Fruit fly (Drosophila melanogaster) whole organism, embryonic: ENCODE data around the gene Ntf-2r.
A peak's percentile ranks its signal among the peaks of the same experiment; 100 is the strongest.

Experiments
- CG10209 ChIP-seq: fragments of 200-800 bp; sonication (Bioruptor generic); optimal IDR thresholded peaks from 3 replicates; lab custom pipeline; 2017; ENCODE audit warnings: missing biosample characterization, mild to moderate bottlenecking, missing genetic modification characterization, missing genetic modification reagents
- CG11456 ChIP-seq: fragments of 200-800 bp; sonication (Bioruptor generic); IDR thresholded peaks from 3 replicates; pipeline ENCODE4 v1.3.6; 2022; ENCODE audit warnings: missing biosample characterization, missing genetic modification characterization
- CG18764 ChIP-seq: fragments of 200-800 bp; sonication (Bioruptor generic); optimal IDR thresholded peaks from 3 replicates; lab custom pipeline; 2016; ENCODE audit warnings: missing biosample characterization, missing genetic modification characterization
- CG7556 ChIP-seq: fragments of 200-800 bp; sonication (Bioruptor generic); optimal IDR thresholded peaks from 2 replicates; lab custom pipeline; 2017; ENCODE audit warnings: missing biosample characterization, mild to moderate bottlenecking, missing genetic modification characterization
- Deaf1 ChIP-seq: fragments of 200-800 bp; optimal IDR thresholded peaks from 3 replicates; lab custom pipeline; 2019; ENCODE audit warnings: missing biosample characterization, mild to moderate bottlenecking, missing genetic modification characterization, moderate library complexity
- HHEX ChIP-seq: fragments of 200-800 bp; sonication (Bioruptor generic); optimal IDR thresholded peaks from 3 replicates; lab custom pipeline; 2017; ENCODE audit warnings: missing biosample characterization, mild to moderate bottlenecking, missing genetic modification characterization, missing genetic modification reagents
- Sin3A ChIP-seq: fragments of >200 bp; optimal IDR thresholded peaks from 2 replicates; lab custom pipeline; 2018
- al ChIP-seq: fragments of 200-800 bp; sonication (Bioruptor generic); IDR thresholded peaks from 2 replicates; pipeline ENCODE4 v1.3.6; 2022; ENCODE audit warnings: missing biosample characterization, missing genetic modification characterization
- aop ChIP-seq: fragments of 200-800 bp; sonication (Bioruptor generic); IDR thresholded peaks from 2 replicates; pipeline ENCODE4 v1.3.6; 2022; ENCODE audit warnings: missing biosample characterization, missing genetic modification characterization
- ind ChIP-seq: fragments of 200-800 bp; sonication (Bioruptor generic); optimal IDR thresholded peaks from 3 replicates; lab custom pipeline; 2016; ENCODE audit warnings: missing biosample characterization, missing genetic modification characterization
- ssp ChIP-seq: fragments of 200-800 bp; sonication (Bioruptor generic); IDR thresholded peaks from 2 replicates; pipeline ENCODE4 v1.3.6; 2022; ENCODE audit warnings: missing biosample characterization, missing genetic modification characterization
- vfl ChIP-seq: fragments of 200-800 bp; sonication (Bioruptor generic); optimal IDR thresholded peaks from 2 replicates; lab custom pipeline; 2016; ENCODE audit warnings: missing biosample characterization, missing genetic modification characterization

DNA sequence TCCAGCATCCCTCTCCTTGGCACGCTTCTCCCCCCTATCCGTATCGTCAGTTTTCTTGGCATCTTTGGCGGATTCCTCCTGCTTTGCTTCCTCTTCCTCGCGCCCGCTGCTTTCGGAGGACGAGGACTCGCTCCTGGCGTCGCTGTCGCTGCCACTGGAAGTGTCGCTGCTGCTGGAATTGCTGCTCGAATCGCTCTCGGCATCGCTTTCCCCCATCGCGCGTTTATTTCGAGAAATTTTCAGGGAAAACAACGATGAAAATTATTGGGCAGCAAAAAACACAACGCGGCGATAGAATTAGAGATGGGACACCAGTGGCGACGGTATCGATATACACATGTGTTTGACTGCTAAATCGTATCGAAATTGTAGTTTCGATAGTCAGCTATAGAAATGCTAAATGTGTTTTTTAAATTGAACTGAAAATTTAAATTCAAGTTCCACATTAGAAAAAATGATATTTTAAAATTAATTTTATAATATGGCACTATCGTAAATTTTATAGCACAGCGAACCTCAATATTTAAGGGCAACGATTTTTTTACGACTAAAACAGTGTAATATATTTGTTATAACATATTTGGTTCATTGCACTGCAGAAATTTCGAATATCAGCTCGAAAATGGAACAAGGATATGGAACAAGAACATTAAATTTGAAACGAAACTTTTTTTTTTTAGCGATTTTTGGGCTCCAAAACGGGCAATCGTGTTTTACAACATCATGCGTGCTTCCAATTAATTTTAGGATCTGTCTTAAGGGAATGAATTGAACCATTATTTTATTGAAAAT lies 5.6 kb upstream of the Ntf-2r start, which contains the start of gene ncm:
- TF ChIP-seq vfl (GFP tag; lab: Kevin White, UChicago) (no peak), ind (GFP tag; lab: Kevin White, UChicago) (peak; percentile 7), HHEX (GFP tag; lab: Kevin White, UChicago) (no peak), CG7556 (GFP tag; lab: Kevin White, UChicago) (no peak), Sin3A (lab: Kevin White, UChicago) (peak; percentile 72), CG11456 (GFP tag; lab: Robert Waterston, UW) (no peak), Deaf1 (no peak), ssp (GFP tag; lab: Robert Waterston, UW) (peak; percentile 24; the same call in 1 of the 2 replicates), aop (GFP tag; lab: Robert Waterston, UW) (no peak), CG10209 (GFP tag; lab: Kevin White, UChicago) (no peak), CG18764 (GFP tag; lab: Kevin White, UChicago) (peak; percentile 36), al (no peak)
